Worm (Caenorhabditis elegans) whole organism, L1 larva: ENCODE results near the gene romo-1.
A peak's percentile ranks its signal among the peaks of the same experiment; 100 is the strongest.

Experiments
- F16B12.6 ChIP-seq: fragments of 150-350 bp; optimal IDR thresholded peaks from 2 replicates; lab custom pipeline; 2014; ENCODE audit warnings: missing biosample characterization, missing genetic modification characterization
- Y116A8C.19 ChIP-seq: sonication (generic microtip); optimal IDR thresholded peaks from 2 replicates; lab custom pipeline; 2016; ENCODE audit warnings: missing compliant biosample characterization, missing genetic modification characterization, borderline replicate concordance
- aha-1 ChIP-seq: fragments of 150-350 bp; optimal IDR thresholded peaks from 2 replicates; lab custom pipeline; 2014; ENCODE audit warnings: missing biosample characterization, missing genetic modification characterization
- alr-1 ChIP-seq: fragments of 200-800 bp; sonication (Bioruptor generic); optimal IDR thresholded peaks from 2 replicates; lab custom pipeline; 2018; ENCODE audit warnings: borderline replicate concordance, mild to moderate bottlenecking, missing genetic modification characterization, missing compliant biosample characterization
- blmp-1 ChIP-seq: fragments of 150-350 bp; optimal IDR thresholded peaks from 2 replicates; lab custom pipeline; 2014; ENCODE audit warnings: missing biosample characterization, missing genetic modification characterization
- ceh-63 ChIP-seq: fragments of 200-800 bp; sonication (Bioruptor generic); optimal IDR thresholded peaks from 2 replicates; lab custom pipeline; 2018; ENCODE audit warnings: mild to moderate bottlenecking, missing genetic modification characterization, missing compliant biosample characterization
- ceh-8 ChIP-seq: fragments of 200-800 bp; sonication (Bioruptor generic); optimal IDR thresholded peaks from 2 replicates; lab custom pipeline; 2018; ENCODE audit warnings: mild to moderate bottlenecking, missing genetic modification characterization, moderate library complexity, missing compliant biosample characterization
- ceh-82 ChIP-seq, 3 experiments: fragments of 150-350 bp in 1 of 3; sonication (generic microtip) in 2 of 3; optimal IDR thresholded peaks; 2 replicates each; lab custom pipeline; 2014 to 2017; ENCODE audit warnings: missing biosample characterization in 3 of 3, missing genetic modification characterization in 3 of 3
- ceh-88 ChIP-seq: fragments of 200-800 bp; sonication (Bioruptor generic); IDR thresholded peaks from 2 replicates; pipeline ENCODE4 v1.3.6; 2022; ENCODE audit warnings: missing genetic modification characterization, missing compliant biosample characterization
- dsc-1 ChIP-seq: sonication (generic microtip); optimal IDR thresholded peaks from 2 replicates; lab custom pipeline; 2016; ENCODE audit warnings: mild to moderate bottlenecking, missing genetic modification characterization, missing compliant biosample characterization
- efl-1 ChIP-seq, 4 experiments: fragments of 150-350 bp; optimal IDR thresholded peaks in 3 of 4; peaks in 1 of 4; 1 replicate in 1 of 4; 2 replicates in 3 of 4; lab custom pipeline; 2014; ENCODE audit warnings: missing biosample characterization in 2 of 4, missing genetic modification characterization in 2 of 4, missing genetic modification reagents in 2 of 4
- egl-27 ChIP-seq, 2 experiments: fragments of 150-350 bp in 1 of 2; sonication (generic microtip); optimal IDR thresholded peaks; 3 replicates each; lab custom pipeline; 2017 to 2018; ENCODE audit warnings: missing biosample characterization in 2 of 2, missing genetic modification characterization in 2 of 2, missing genetic modification reagents in 2 of 2
- elt-3 ChIP-seq, 6 experiments: fragments of 150-350 bp in 1 of 6; sonication (generic microtip); optimal IDR thresholded peaks; 2 replicates each; lab custom pipeline; 2017 to 2018; ENCODE audit warnings: missing biosample characterization in 6 of 6, missing genetic modification characterization in 6 of 6, inconsistent platforms in 1 of 6
- ets-5 ChIP-seq: fragments of 200-800 bp; sonication (Bioruptor generic); IDR thresholded peaks from 2 replicates; pipeline ENCODE4 v1.3.6; 2022; ENCODE audit warnings: missing genetic modification characterization, missing compliant biosample characterization
- fkh-4 ChIP-seq: sonication (generic microtip); optimal IDR thresholded peaks from 2 replicates; lab custom pipeline; 2016; ENCODE audit warnings: missing compliant biosample characterization, missing genetic modification characterization, borderline replicate concordance
- fos-1 ChIP-seq: fragments of 150-350 bp; optimal IDR thresholded peaks from 2 replicates; lab custom pipeline; 2014; ENCODE audit warnings: missing biosample characterization, missing genetic modification characterization
- grh-1 ChIP-seq: fragments of 200-800 bp; sonication (Bioruptor generic); IDR thresholded peaks from 2 replicates; pipeline ENCODE4 v1.3.6; 2022; ENCODE audit warnings: missing genetic modification reagents, missing genetic modification characterization, missing compliant biosample characterization
- hlh-17 ChIP-seq: fragments of 200-800 bp; sonication (Bioruptor generic); optimal IDR thresholded peaks from 2 replicates; lab custom pipeline; 2018; ENCODE audit warnings: missing genetic modification characterization, mild to moderate bottlenecking, missing compliant biosample characterization, moderate library complexity, borderline replicate concordance
- lin-35 ChIP-seq, 2 experiments: fragments of 150-350 bp; optimal IDR thresholded peaks; 2 replicates each; lab custom pipeline; 2014; ENCODE audit warnings: missing biosample characterization in 2 of 2, missing genetic modification characterization in 2 of 2, missing genetic modification reagents in 2 of 2
- lin-39 ChIP-seq: fragments of 150-350 bp; optimal IDR thresholded peaks from 2 replicates; lab custom pipeline; 2014; ENCODE audit warnings: missing biosample characterization, missing genetic modification reagents, missing genetic modification characterization
- mep-1 ChIP-seq: fragments of 150-350 bp; optimal IDR thresholded peaks from 2 replicates; lab custom pipeline; 2014; ENCODE audit warnings: missing biosample characterization, missing genetic modification characterization
- nhr-12 ChIP-seq: sonication (generic microtip); optimal IDR thresholded peaks from 2 replicates; lab custom pipeline; 2017; ENCODE audit warnings: missing biosample characterization, missing genetic modification characterization
- nhr-19 ChIP-seq: fragments of 200-800 bp; sonication (Bioruptor generic); conservative IDR thresholded peaks from 2 replicates; pipeline ENCODE4 v1.3.6; 2022; ENCODE audit warnings: missing genetic modification characterization, missing compliant biosample characterization
- nhr-20 ChIP-seq: sonication (generic microtip); optimal IDR thresholded peaks from 2 replicates; lab custom pipeline; 2016; ENCODE audit warnings: mild to moderate bottlenecking, missing genetic modification characterization, missing compliant biosample characterization
- nhr-237 ChIP-seq: fragments of 150-350 bp; optimal IDR thresholded peaks from 2 replicates; lab custom pipeline; 2014; ENCODE audit warnings: missing biosample characterization, missing genetic modification characterization
- nhr-76 ChIP-seq: sonication (generic microtip); optimal IDR thresholded peaks from 2 replicates; lab custom pipeline; 2017; ENCODE audit warnings: missing biosample characterization, missing genetic modification characterization
- nhr-77 ChIP-seq: fragments of 150-350 bp; optimal IDR thresholded peaks from 2 replicates; lab custom pipeline; 2014; ENCODE audit warnings: missing biosample characterization, missing genetic modification characterization
- pag-3 ChIP-seq: sonication (generic microtip); optimal IDR thresholded peaks from 2 replicates; lab custom pipeline; 2017; ENCODE audit warnings: missing genetic modification characterization, mild to moderate bottlenecking, missing compliant biosample characterization, antibody characterized with exemption, borderline replicate concordance; ENCODE audit not compliant: insufficient read depth
- pax-3 ChIP-seq: fragments of 200-800 bp; sonication (Bioruptor generic); optimal IDR thresholded peaks from 2 replicates; lab custom pipeline; 2018; ENCODE audit warnings: mild to moderate bottlenecking, missing genetic modification characterization, moderate library complexity, missing compliant biosample characterization
- pqm-1 ChIP-seq: sonication (generic microtip); optimal IDR thresholded peaks from 3 replicates; lab custom pipeline; 2017; ENCODE audit warnings: missing biosample characterization, missing genetic modification characterization
- rnt-1 ChIP-seq: sonication (generic microtip); optimal IDR thresholded peaks from 2 replicates; lab custom pipeline; 2016; ENCODE audit warnings: mild to moderate bottlenecking, missing genetic modification characterization, moderate library complexity, missing compliant biosample characterization
- snpc-4 ChIP-seq: fragments of 150-350 bp; optimal IDR thresholded peaks from 2 replicates; lab custom pipeline; 2014; ENCODE audit warnings: missing biosample characterization, missing genetic modification characterization
- sup-37 ChIP-seq: fragments of 200-800 bp; sonication (Bioruptor generic); optimal IDR thresholded peaks from 2 replicates; lab custom pipeline; 2018; ENCODE audit warnings: mild to moderate bottlenecking, missing genetic modification characterization, missing compliant biosample characterization
- unc-30 ChIP-seq: sonication (generic microtip); optimal IDR thresholded peaks from 2 replicates; lab custom pipeline; 2017; ENCODE audit warnings: missing biosample characterization, missing genetic modification characterization
- unc-62 ChIP-seq: fragments of 150-350 bp; optimal IDR thresholded peaks from 2 replicates; lab custom pipeline; 2014; ENCODE audit warnings: missing biosample characterization, missing genetic modification reagents, missing genetic modification characterization
- unc-86 ChIP-seq: sonication (generic microtip); optimal IDR thresholded peaks from 2 replicates; lab custom pipeline; 2016; ENCODE audit warnings: missing genetic modification characterization, missing compliant biosample characterization
- unc-98 ChIP-seq: fragments of 200-800 bp; sonication (Bioruptor generic); IDR thresholded peaks from 2 replicates; pipeline ENCODE4 v1.3.6; 2022; ENCODE audit warnings: missing genetic modification characterization, missing compliant biosample characterization
- vab-15 ChIP-seq: sonication (generic microtip); optimal IDR thresholded peaks from 2 replicates; lab custom pipeline; 2017; ENCODE audit warnings: missing genotype, mild to moderate bottlenecking, missing genetic modification characterization, missing compliant biosample characterization
- xbp-1 ChIP-seq: sonication (generic microtip); optimal IDR thresholded peaks from 2 replicates; lab custom pipeline; 2016; ENCODE audit warnings: missing genetic modification characterization, missing compliant biosample characterization
- zip-4 ChIP-seq: fragments of 200-800 bp; sonication (Bioruptor generic); optimal IDR thresholded peaks from 2 replicates; lab custom pipeline; 2018; ENCODE audit warnings: mild to moderate bottlenecking, missing genetic modification characterization, moderate library complexity, missing compliant biosample characterization
- ztf-11 ChIP-seq, 2 experiments: sonication (generic microtip); optimal IDR thresholded peaks; 2 replicates each; lab custom pipeline; 2016 to 2017; ENCODE audit warnings: missing genetic modification characterization in 2 of 2, missing biosample characterization in 1 of 2, missing compliant biosample characterization in 1 of 2

Gene romo-1

ce11 chrII:13237829-13238404 is at the start of gene romo-1 (continued):
- TF ChIP-seq ceh-88 (GFP tag; lab: Robert Waterston, UW): no peak
- TF ChIP-seq unc-30: peak; percentile 34
- TF ChIP-seq nhr-76 (tag; lab: Kevin White, UChicago): no peak
- no peak for TF ChIP-seq pag-3 (tag; lab: Kevin White, UChicago)
- no peak for TF ChIP-seq ets-5
- no peak for TF ChIP-seq alr-1 (tag; lab: Kevin White, UChicago)
- no peak for TF ChIP-seq vab-15 (tag; lab: Kevin White, UChicago)
- TF ChIP-seq rnt-1: peak; percentile 78
- TF ChIP-seq Y116A8C.19 (tag; lab: Kevin White, UChicago): no peak
- no peak for TF ChIP-seq hlh-17 (GFP tag; lab: Kevin White, UChicago)
- TF ChIP-seq pqm-1: no peak
- TF ChIP-seq pax-3 (tag; lab: Kevin White, UChicago): peak; percentile 23
- peak; percentile 88 for TF ChIP-seq nhr-20 (tag; lab: Kevin White, UChicago)
- TF ChIP-seq zip-4: peak; percentile 15
- peak in 2 of 6 experiments; percentile 27 to 55 for TF ChIP-seq elt-3 (tag; optimal IDR thresholded peaks at IDR 0.05; lab: Kevin White, UChicago)
- peak; percentile 76 for TF ChIP-seq nhr-19 (GFP tag; lab: Robert Waterston, UW)
- TF ChIP-seq mep-1 (tag; lab: Kevin White, UChicago): peak; percentile 94
- TF ChIP-seq blmp-1 (tag; lab: Kevin White, UChicago): peak; percentile 77
- TF ChIP-seq ceh-8 (GFP tag; lab: Kevin White, UChicago): peak; percentile 38
- peak; percentile 81 for TF ChIP-seq dsc-1 (tag; lab: Kevin White, UChicago)
- TF ChIP-seq F16B12.6: peak; percentile 67
- peak; percentile 67 for TF ChIP-seq grh-1
- TF ChIP-seq lin-35 (GFP tag; optimal IDR thresholded peaks at IDR 0.05; lab: Kevin White, UChicago): peak; percentile 93 to 96
- no peak for TF ChIP-seq nhr-12 (tag; lab: Kevin White, UChicago)
- TF ChIP-seq nhr-237 (tag; lab: Kevin White, UChicago): peak; percentile 5
- peak; percentile 74 to 83 (median 80) for TF ChIP-seq ceh-82 (tag; optimal IDR thresholded peaks at IDR 0.05; lab: Kevin White, UChicago)
- TF ChIP-seq snpc-4 (tag; lab: Kevin White, UChicago): peak; percentile 88
- TF ChIP-seq fkh-4: no peak
- TF ChIP-seq unc-98 (GFP tag; lab: Robert Waterston, UW): no peak
- TF ChIP-seq ceh-63 (GFP tag; lab: Kevin White, UChicago): no peak
- TF ChIP-seq nhr-77: peak; percentile 3
- TF ChIP-seq, all 84 proteins: peak for 52

ce11 chrII:13285729-13286128 is 48.0 kb upstream of the romo-1 start, which contains the start of gene ztf-22:
Gene ztf-22, minus strand, starts transcription at chrII:13285829.
- TF ChIP-seq blmp-1 (tag; lab: Kevin White, UChicago) (no peak), ztf-11 (tag; optimal IDR thresholded peaks at IDR 0.05; lab: Kevin White, UChicago) (no peak), aha-1 (tag; lab: Kevin White, UChicago) (no peak), ceh-63 (GFP tag; lab: Kevin White, UChicago) (no peak), egl-27 (tag; optimal IDR thresholded peaks at IDR 0.05; lab: Kevin White, UChicago) (no peak), nhr-237 (tag; lab: Kevin White, UChicago) (no peak), unc-86 (tag; lab: Kevin White, UChicago) (no peak), lin-39 (tag; lab: Kevin White, UChicago) (no peak), xbp-1 (tag; lab: Kevin White, UChicago) (no peak), unc-62 (GFP tag; lab: Kevin White, UChicago) (no peak)

ce11 chrII:13284148-13284547 is 46.4 kb upstream of the romo-1 start:
- TF ChIP-seq fos-1 (tag; lab: Kevin White, UChicago): no peak
- no peak for TF ChIP-seq grh-1
- no peak for TF ChIP-seq nhr-20 (tag; lab: Kevin White, UChicago)
- TF ChIP-seq nhr-12 (tag; lab: Kevin White, UChicago): no peak
- no peak for TF ChIP-seq efl-1 (optimal IDR thresholded peaks at IDR 0.05; lab: Kevin White, UChicago)
- TF ChIP-seq efl-1 (GFP tag; optimal IDR thresholded peaks at IDR 0.05 in 1 of 2; lab: Kevin White, UChicago): peak in 1 of 2 experiments; percentile 72
- TF ChIP-seq sup-37 (GFP tag; lab: Kevin White, UChicago): no peak
- TF ChIP-seq, all 84 proteins: peak for 1
